Worm (Caenorhabditis elegans) whole organism, young adult: Measurements from ENCODE around the gene F59B1.8.
"Not testable (repeated sequence)": the region's sequence is repeated elsewhere in the genome, so short reads cannot be mapped to it uniquely, and the experiment has no call there.

Source experiments
- F22D6.2 ChIP-seq: sonication (generic microtip); optimal IDR thresholded peaks from 2 replicates; lab custom pipeline; 2016; ENCODE audit warnings: mild to moderate bottlenecking, missing genetic modification characterization, missing compliant biosample characterization
- F55B11.4 ChIP-seq: sonication (generic microtip); optimal IDR thresholded peaks from 2 replicates; lab custom pipeline; 2016; ENCODE audit warnings: missing compliant biosample characterization, missing genetic modification characterization, borderline replicate concordance; ENCODE audit not compliant: insufficient read depth
- F57C9.4 ChIP-seq: sonication (generic microtip); optimal IDR thresholded peaks from 2 replicates; lab custom pipeline; 2017; ENCODE audit warnings: mild to moderate bottlenecking, missing genetic modification characterization, missing compliant biosample characterization
- K11D2.4 ChIP-seq: fragments of 200-800 bp; sonication (Bioruptor generic); IDR thresholded peaks from 2 replicates; pipeline ENCODE4 v1.3.6; 2022; ENCODE audit warnings: missing genetic modification reagents, missing genetic modification characterization, missing compliant biosample characterization
- Y53F4B.3 ChIP-seq: fragments of 200-800 bp; sonication (Bioruptor generic); IDR thresholded peaks from 2 replicates; pipeline ENCODE4 v1.3.6; 2022; ENCODE audit warnings: missing genetic modification reagents, missing genetic modification characterization, missing compliant biosample characterization
- Y95B8A.8 ChIP-seq: fragments of 200-800 bp; sonication (Bioruptor generic); IDR thresholded peaks from 2 replicates; pipeline ENCODE4 v1.3.6; 2022; ENCODE audit warnings: missing genetic modification reagents, missing genetic modification characterization, missing compliant biosample characterization
- ZK185.1 ChIP-seq: sonication (generic microtip); optimal IDR thresholded peaks from 2 replicates; lab custom pipeline; 2016; ENCODE audit warnings: mild to moderate bottlenecking, missing genetic modification characterization, missing compliant biosample characterization; ENCODE audit not compliant: poor library complexity, severe bottlenecking
- ama-1 ChIP-seq, 3 experiments: fragments of 150-350 bp in 1 of 3; sonication (generic microtip) in 2 of 3; optimal IDR thresholded peaks; 2 replicates each; lab custom pipeline; 2014 to 2018; ENCODE audit warnings: missing biosample characterization in 2 of 3, missing genetic modification characterization in 2 of 3, missing genetic modification reagents in 2 of 3
- aptf-2 ChIP-seq: fragments of 200-800 bp; sonication (Bioruptor generic); conservative IDR thresholded peaks from 2 replicates; pipeline ENCODE4 v1.3.6; 2022; ENCODE audit warnings: missing genetic modification reagents, missing genetic modification characterization, missing compliant biosample characterization
- bed-2 ChIP-seq: fragments of 200-800 bp; sonication (Bioruptor generic); IDR thresholded peaks from 2 replicates; pipeline ENCODE4 v1.3.6; 2022; ENCODE audit warnings: missing genetic modification reagents, missing genetic modification characterization, missing compliant biosample characterization
- cebp-1 ChIP-seq, 2 experiments: fragments of 200-800 bp in 1 of 2; sonication (Bioruptor generic) in 1 of 2; sonication (generic microtip) in 1 of 2; IDR thresholded peaks in 1 of 2; optimal IDR thresholded peaks in 1 of 2; 2 replicates each; pipeline versions ENCODE4 v1.3.6 to Lab custom; 2017 to 2022; ENCODE audit warnings: missing compliant biosample characterization in 2 of 2, missing genetic modification characterization in 2 of 2, mild to moderate bottlenecking in 1 of 2, missing genetic modification reagents in 1 of 2, moderate library complexity in 1 of 2
- ceh-100 ChIP-seq: fragments of 200-800 bp; sonication (Bioruptor generic); IDR thresholded peaks from 2 replicates; pipeline ENCODE4 v1.3.6; 2022; ENCODE audit warnings: missing genetic modification reagents, missing genetic modification characterization, missing compliant biosample characterization
- ceh-58 ChIP-seq: fragments of 200-800 bp; sonication (Bioruptor generic); IDR thresholded peaks from 2 replicates; pipeline ENCODE4 v1.3.6; 2022; ENCODE audit warnings: missing genetic modification characterization, missing compliant biosample characterization
- chd-7 ChIP-seq: sonication (generic microtip); optimal IDR thresholded peaks from 2 replicates; lab custom pipeline; 2016; ENCODE audit warnings: mild to moderate bottlenecking, missing genetic modification characterization, moderate library complexity, missing compliant biosample characterization
- dpl-1 ChIP-seq: fragments of 150-350 bp; optimal IDR thresholded peaks from 2 replicates; lab custom pipeline; 2014; ENCODE audit warnings: missing biosample characterization, missing genetic modification reagents, missing genetic modification characterization
- egrh-3 ChIP-seq: fragments of 200-800 bp; sonication (Bioruptor generic); IDR thresholded peaks from 2 replicates; pipeline ENCODE4 v1.3.6; 2022; ENCODE audit warnings: missing genetic modification reagents, missing genetic modification characterization, missing compliant biosample characterization
- ets-4 ChIP-seq: fragments of 200-800 bp; sonication (Bioruptor generic); optimal IDR thresholded peaks from 2 replicates; lab custom pipeline; 2018; ENCODE audit warnings: mild to moderate bottlenecking, missing genetic modification characterization, missing compliant biosample characterization
- gei-17 ChIP-seq: fragments of 200-800 bp; sonication (Bioruptor generic); optimal IDR thresholded peaks from 2 replicates; lab custom pipeline; 2018; ENCODE audit warnings: mild to moderate bottlenecking, missing genetic modification characterization, missing compliant biosample characterization
- hlh-12 ChIP-seq: sonication (generic microtip); optimal IDR thresholded peaks from 2 replicates; lab custom pipeline; 2016; ENCODE audit warnings: missing genetic modification characterization, missing compliant biosample characterization
- hlh-26 ChIP-seq: fragments of 200-800 bp; sonication (Bioruptor generic); conservative IDR thresholded peaks from 2 replicates; pipeline ENCODE4 v1.3.6; 2022; ENCODE audit warnings: missing genetic modification reagents, missing genetic modification characterization, missing compliant biosample characterization
- hmg-1.2 ChIP-seq: fragments of 200-800 bp; sonication (Bioruptor generic); IDR thresholded peaks from 2 replicates; pipeline ENCODE4 v1.3.6; 2022; ENCODE audit warnings: missing genetic modification reagents, missing genetic modification characterization, missing compliant biosample characterization
- hsf-1 ChIP-seq: fragments of 200-800 bp; sonication (Bioruptor generic); IDR thresholded peaks from 2 replicates; pipeline ENCODE4 v1.3.6; 2022; ENCODE audit warnings: missing genetic modification reagents, missing genetic modification characterization, missing compliant biosample characterization
- lag-1 ChIP-seq: fragments of 200-800 bp; sonication (Bioruptor generic); IDR thresholded peaks from 2 replicates; pipeline ENCODE4 v1.3.6; 2022; ENCODE audit warnings: missing genetic modification reagents, missing genetic modification characterization, missing compliant biosample characterization
- let-526 ChIP-seq: fragments of 200-800 bp; sonication (Bioruptor generic); IDR thresholded peaks from 2 replicates; pipeline ENCODE4 v1.3.6; 2022; ENCODE audit warnings: missing genetic modification reagents, missing genetic modification characterization, missing compliant biosample characterization
- lir-1 ChIP-seq: fragments of 200-800 bp; sonication (Bioruptor generic); conservative IDR thresholded peaks from 2 replicates; pipeline ENCODE4 v1.3.6; 2022; ENCODE audit warnings: missing genetic modification reagents, missing genetic modification characterization, missing compliant biosample characterization
- mcd-1 ChIP-seq: fragments of 200-800 bp; sonication (Bioruptor generic); IDR thresholded peaks from 2 replicates; pipeline ENCODE4 v1.3.6; 2022; ENCODE audit warnings: missing genetic modification reagents, missing genetic modification characterization, missing compliant biosample characterization
- mel-28 ChIP-seq: sonication (generic microtip); optimal IDR thresholded peaks from 2 replicates; lab custom pipeline; 2016; ENCODE audit warnings: borderline replicate concordance, mild to moderate bottlenecking, missing genetic modification characterization, missing compliant biosample characterization
- mes-4 ChIP-seq: sonication (generic microtip); optimal IDR thresholded peaks from 2 replicates; lab custom pipeline; 2016; ENCODE audit warnings: missing genotype, missing genetic modification characterization, missing compliant biosample characterization
- mxl-1 ChIP-seq: sonication (generic microtip); optimal IDR thresholded peaks from 2 replicates; lab custom pipeline; 2016; ENCODE audit warnings: missing genetic modification characterization, missing compliant biosample characterization
- nfya-1 ChIP-seq: sonication (generic microtip); optimal IDR thresholded peaks from 2 replicates; lab custom pipeline; 2017; ENCODE audit warnings: antibody characterized with exemption, missing compliant biosample characterization, missing genetic modification characterization, borderline replicate concordance; ENCODE audit not compliant: insufficient read depth
- nfyb-1 ChIP-seq: fragments of 200-800 bp; sonication (Bioruptor generic); IDR thresholded peaks from 2 replicates; pipeline ENCODE4 v1.3.6; 2022; ENCODE audit warnings: missing genetic modification reagents, missing genetic modification characterization, missing compliant biosample characterization
- nhr-179 ChIP-seq: sonication (generic microtip); optimal IDR thresholded peaks from 2 replicates; lab custom pipeline; 2016; ENCODE audit warnings: mild to moderate bottlenecking, missing genetic modification characterization, missing compliant biosample characterization
- nhr-90 ChIP-seq: sonication (generic microtip); optimal IDR thresholded peaks from 2 replicates; lab custom pipeline; 2016; ENCODE audit warnings: missing genotype, mild to moderate bottlenecking, missing genetic modification characterization, missing compliant biosample characterization
- rpc-1 ChIP-seq, 2 experiments: fragments of 150-350 bp in 1 of 2; sonication (generic microtip) in 1 of 2; optimal IDR thresholded peaks; 2 replicates each; lab custom pipeline; 2014 to 2018; ENCODE audit warnings: missing biosample characterization in 1 of 2, missing genetic modification characterization in 1 of 2, missing genetic modification reagents in 1 of 2, missing genotype in 1 of 2
- sea-2 ChIP-seq: fragments of 200-800 bp; sonication (Bioruptor generic); IDR thresholded peaks from 2 replicates; pipeline ENCODE4 v1.3.6; 2022; ENCODE audit warnings: missing genetic modification characterization, missing compliant biosample characterization
- snpc-1.1 ChIP-seq: sonication (generic microtip); optimal IDR thresholded peaks from 2 replicates; lab custom pipeline; 2017; ENCODE audit warnings: missing genetic modification characterization, mild to moderate bottlenecking, missing compliant biosample characterization, antibody characterized with exemption, moderate library complexity, missing genotype, missing genetic modification reagents; ENCODE audit not compliant: insufficient read depth
- snpc-3.4 ChIP-seq: sonication (generic microtip); optimal IDR thresholded peaks from 2 replicates; lab custom pipeline; 2017; ENCODE audit warnings: missing genetic modification characterization, mild to moderate bottlenecking, missing compliant biosample characterization, antibody characterized with exemption, moderate library complexity, missing genotype, missing genetic modification reagents
- snpc-4 ChIP-seq, 5 experiments: fragments of 150-350 bp in 1 of 5; sonication (generic microtip) in 4 of 5; optimal IDR thresholded peaks; 2 replicates each; lab custom pipeline; 2014 to 2018; ENCODE audit warnings: missing genetic modification characterization in 5 of 5, missing biosample characterization in 3 of 5, antibody characterized with exemption in 2 of 5, mild to moderate bottlenecking in 2 of 5, missing compliant biosample characterization in 2 of 5, missing genotype in 2 of 5, moderate library complexity in 2 of 5, missing genetic modification reagents in 1 of 5
- tlf-1 ChIP-seq: fragments of 200-800 bp; sonication (Bioruptor generic); optimal IDR thresholded peaks from 2 replicates; lab custom pipeline; 2018; ENCODE audit warnings: mild to moderate bottlenecking, missing genetic modification characterization, missing compliant biosample characterization
- unc-62 ChIP-seq: fragments of 150-350 bp; optimal IDR thresholded peaks from 2 replicates; lab custom pipeline; 2014; ENCODE audit warnings: missing biosample characterization, missing genetic modification reagents, missing genetic modification characterization
- xnd-1 ChIP-seq: sonication (generic microtip); optimal IDR thresholded peaks from 2 replicates; lab custom pipeline; 2016; ENCODE audit warnings: missing genotype, missing genetic modification reagents, missing genetic modification characterization, missing compliant biosample characterization
- ztf-3 ChIP-seq: fragments of 200-800 bp; sonication (Bioruptor generic); optimal IDR thresholded peaks from 2 replicates; lab custom pipeline; 2018; ENCODE audit warnings: mild to moderate bottlenecking, missing genetic modification characterization, missing compliant biosample characterization

The F59B1.8 gene

ce11 chrV:3605325-3605724 lies 38.7 kb downstream of the F59B1.8 start, which contains the start of gene T22F3.8:
Gene T22F3.8, minus strand, starts transcription at chrV:3605425.
- TF ChIP-seq ceh-58 (no peak), snpc-4 (GFP tag; optimal IDR thresholded peaks at IDR 0.05; lab: Kevin White, UChicago) (no peak), snpc-4 (tag; optimal IDR thresholded peaks at IDR 0.05; lab: Kevin White, UChicago) (no peak), ama-1 (optimal IDR thresholded peaks at IDR 0.05; lab: Kevin White, UChicago) (no peak), ama-1 (GFP tag; optimal IDR thresholded peaks at IDR 0.05; lab: Kevin White, UChicago) (no peak), nhr-179 (tag; lab: Kevin White, UChicago) (no peak), xnd-1 (tag; lab: Kevin White, UChicago) (no peak), mel-28 (tag; lab: Kevin White, UChicago) (no peak), bed-2 (GFP tag; lab: Robert Waterston, UW) (no peak), dpl-1 (GFP tag; lab: Kevin White, UChicago) (no peak), mcd-1 (GFP tag; lab: Robert Waterston, UW) (no peak), unc-62 (no peak), let-526 (GFP tag; lab: Robert Waterston, UW) (no peak), hlh-12 (tag; lab: Kevin White, UChicago) (no peak), hmg-1.2 (GFP tag; lab: Robert Waterston, UW) (no peak), nfyb-1 (no peak), lir-1 (GFP tag; lab: Robert Waterston, UW) (no peak), K11D2.4 (GFP tag; lab: Robert Waterston, UW) (no peak)
- TF ChIP-seq, all 124 proteins: peak for 0

DNA sequence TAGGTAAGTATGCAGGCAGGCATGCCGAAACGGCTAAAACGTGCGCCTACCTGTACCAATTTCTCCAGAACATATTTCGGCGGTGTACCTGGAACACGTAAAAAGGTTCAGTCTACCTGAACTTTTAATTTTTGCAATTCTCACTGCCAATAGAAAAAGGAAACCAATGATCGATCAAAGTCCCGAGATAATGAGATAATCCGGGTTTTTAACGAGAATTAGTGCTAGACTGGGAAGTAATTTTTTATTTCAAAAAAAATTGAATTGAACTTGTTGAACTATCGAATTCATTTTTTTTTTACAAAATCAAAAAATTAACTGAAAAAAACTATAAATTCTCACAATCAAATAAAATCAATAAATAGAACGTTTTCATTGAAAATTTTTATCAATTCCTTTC lies 43.5 kb downstream of the F59B1.8 start, which contains the start of gene T22F3.7:
Gene T22F3.7, minus strand, starts transcription at position 101 of the 400 bp plus-strand sequence.
- no peak for TF ChIP-seq nhr-179 (tag; lab: Kevin White, UChicago)
- no peak for TF ChIP-seq aptf-2 (GFP tag; lab: Robert Waterston, UW)
- TF ChIP-seq snpc-1.1 (tag; lab: Kevin White, UChicago), result no peak
- no peak for TF ChIP-seq lag-1
- TF ChIP-seq snpc-3.4 (tag; lab: Kevin White, UChicago), result no peak
- no peak for TF ChIP-seq nfya-1 (tag; lab: Kevin White, UChicago)

DNA sequence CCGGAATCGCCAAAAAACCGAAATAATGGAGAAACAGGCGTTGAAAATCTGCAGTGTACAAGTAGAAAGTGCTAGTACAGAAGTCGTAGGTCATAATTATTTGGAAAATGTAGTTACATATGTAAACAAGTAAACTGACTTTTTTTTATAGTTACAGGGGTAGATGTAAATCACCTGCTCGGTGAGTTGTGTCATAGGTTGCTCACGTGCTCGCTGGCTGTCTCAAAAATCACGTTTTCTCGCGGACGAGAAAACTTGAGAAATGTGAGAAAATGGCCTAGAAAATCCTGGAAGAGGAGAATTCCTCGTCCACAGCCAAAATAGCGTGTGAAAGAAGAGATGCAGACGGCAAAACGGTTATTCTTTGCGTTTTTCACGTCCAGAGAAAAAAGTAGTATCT lies 47.0 kb downstream of the F59B1.8 start, which contains the start of gene srh-212:
Gene srh-212, minus strand, starts transcription at position 101 of the 400 bp plus-strand sequence.
- TF ChIP-seq F22D6.2 (tag; lab: Kevin White, UChicago); Y53F4B.3 (GFP tag; lab: Robert Waterston, UW); F57C9.4 (tag; lab: Kevin White, UChicago): not testable (repeated sequence)

ce11 chrV:3594936-3595335 lies 49.1 kb downstream of the F59B1.8 start, which contains the start of gene srh-213:
Gene srh-213, minus strand, starts transcription at chrV:3595036.
- TF ChIP-seq mxl-1 (no peak), hlh-26 (GFP tag; lab: Robert Waterston, UW) (no peak), ceh-100 (GFP tag; lab: Robert Waterston, UW) (no peak), ets-4 (no peak), chd-7 (no peak), nhr-90 (tag; lab: Kevin White, UChicago) (no peak), Y95B8A.8 (GFP tag; lab: Robert Waterston, UW) (no peak), tlf-1 (GFP tag; lab: Kevin White, UChicago) (no peak), rpc-1 (optimal IDR thresholded peaks at IDR 0.05; lab: Kevin White, UChicago) (no peak), rpc-1 (tag; optimal IDR thresholded peaks at IDR 0.05; lab: Kevin White, UChicago) (no peak), egrh-3 (GFP tag; lab: Robert Waterston, UW) (no peak), gei-17 (GFP tag; lab: Kevin White, UChicago) (no peak), ztf-3 (GFP tag; lab: Kevin White, UChicago) (no peak), F55B11.4 (tag; lab: Kevin White, UChicago) (no peak), sea-2 (GFP tag; lab: Robert Waterston, UW) (no peak), cebp-1 (GFP tag; IDR thresholded peaks at IDR 0.05; lab: Robert Waterston, UW) (no peak), cebp-1 (tag; optimal IDR thresholded peaks at IDR 0.05; lab: Kevin White, UChicago) (no peak), mes-4 (tag; lab: Kevin White, UChicago) (no peak), ZK185.1 (tag; lab: Kevin White, UChicago) (no peak), hsf-1 (GFP tag; lab: Robert Waterston, UW) (no peak), nfyb-1 (no peak)
